Worm (Caenorhabditis elegans): ENCODE data around the gene fbxa-1.

The fbxa-1 gene

DNA sequence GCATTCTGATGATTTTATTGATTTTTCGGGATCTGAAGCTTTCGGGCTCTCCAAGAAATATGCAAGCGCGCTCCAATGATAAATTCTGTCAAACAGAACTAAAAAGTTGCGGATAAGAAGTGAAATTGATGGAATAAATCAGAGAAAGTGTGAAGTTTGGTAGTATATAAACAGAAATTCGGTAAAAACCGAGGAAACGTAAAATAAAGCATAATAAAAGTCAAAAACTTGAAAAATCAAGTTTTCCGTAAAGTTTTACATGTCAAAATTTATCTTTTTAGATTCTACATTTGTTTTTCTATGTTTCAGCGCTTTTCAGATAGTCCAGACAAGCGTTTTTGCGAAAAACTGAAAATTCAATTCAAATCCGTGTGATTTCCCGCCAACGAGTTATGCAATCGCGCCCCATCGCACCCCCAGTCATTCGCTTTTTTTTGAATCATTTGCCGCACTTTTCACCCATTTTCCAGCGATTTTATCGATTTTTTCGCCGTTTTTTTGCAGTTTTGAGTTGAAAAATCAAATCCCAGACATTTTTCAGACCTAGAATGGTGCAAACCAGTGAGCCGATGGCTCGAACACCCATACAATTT, 23.2 kb upstream of the fbxa-1 start, which contains the start of the genes Y54F10BM.13 and ppm-1.D:
Gene Y54F10BM.13 (minus strand): TSS at position 51 of the 593 bp plus-strand sequence.
Gene ppm-1.D (plus strand): TSS at position 540 of the 593 bp plus-strand sequence.
- TF ChIP-seq hmg-1.1 (GFP tag; IDR thresholded peaks at IDR 0.05) (0 out of 2 replicates have a peak, but pooled peaks have one; percentile 42), zip-2 (tag; optimal IDR thresholded peaks at IDR 0.05) (no peak), ZK546.5 (tag; optimal IDR thresholded peaks at IDR 0.05) (no peak), Y48G9A.11 (GFP tag; IDR thresholded peaks at IDR 0.05) (peak; percentile 43; the same call in 1 of the 2 replicates), snpc-4 (tag; optimal IDR thresholded peaks at IDR 0.05) (no peak), dpl-1 (GFP tag; optimal IDR thresholded peaks at IDR 0.05) (peak; percentile 85), lin-38 (GFP tag; IDR thresholded peaks at IDR 0.05) (peak; percentile 92), zfp-2 (tag; optimal IDR thresholded peaks at IDR 0.05) (no peak), T20F7.1 (GFP tag; optimal IDR thresholded peaks at IDR 0.05) (no peak), nhr-28 (tag; optimal IDR thresholded peaks at IDR 0.05) (no peak), nhr-42 (GFP tag; IDR thresholded peaks at IDR 0.05) (no peak), nhr-102 (tag; optimal IDR thresholded peaks at IDR 0.05) (no peak), attf-4 (tag; optimal IDR thresholded peaks at IDR 0.05) (no peak), hlh-11 (tag; optimal IDR thresholded peaks at IDR 0.05) (no peak), set-16 (GFP tag; IDR thresholded peaks at IDR 0.05) (no peak), sdz-12 (GFP tag; optimal IDR thresholded peaks at IDR 0.05) (no peak), hlh-30 (tag; optimal IDR thresholded peaks at IDR 0.05; ENCODE audit: insufficient read depth) (peak; percentile 29), F49E8.2 (tag; optimal IDR thresholded peaks at IDR 0.05; ENCODE audit: borderline replicate concordance) (no peak), mdt-29 (GFP tag; IDR thresholded peaks at IDR 0.05) (no peak), lin-15B (tag; optimal IDR thresholded peaks at IDR 0.05) (no peak), nhr-10 (tag; optimal IDR thresholded peaks at IDR 0.05) (no peak), ztf-11 (tag; optimal IDR thresholded peaks at IDR 0.05) (no peak), lsy-2 (tag; optimal IDR thresholded peaks at IDR 0.05) (peak in 1 of 2 experiments; percentile 21), ctbp-1 (GFP tag; IDR thresholded peaks at IDR 0.05) (no peak), spr-1 (tag; optimal IDR thresholded peaks at IDR 0.05) (no peak)

DNA sequence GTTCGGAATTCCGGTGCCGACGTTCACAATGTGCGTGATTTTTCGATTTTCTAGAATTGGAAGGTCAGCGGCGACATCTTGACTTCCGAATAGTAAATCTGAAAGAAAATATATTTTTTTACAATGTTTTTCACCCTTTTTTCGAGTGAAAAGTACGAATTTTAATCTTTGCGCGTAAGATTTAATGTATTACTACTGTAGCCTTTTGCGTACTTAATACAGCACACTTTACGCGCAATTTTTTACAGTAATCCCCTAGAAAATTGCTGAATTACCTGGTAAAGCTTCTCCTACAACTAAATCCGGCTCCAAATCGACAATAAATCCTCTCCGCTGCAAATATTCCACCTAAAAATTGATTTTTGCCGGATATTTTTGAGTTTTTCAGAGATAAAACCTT, 22.5 kb upstream of the fbxa-1 start:
- no peak for TF ChIP-seq daf-16 (GFP tag; optimal IDR thresholded peaks at IDR 0.05)
- no peak for TF ChIP-seq daf-16 (tag; optimal IDR thresholded peaks at IDR 0.05)
- no peak for TF ChIP-seq lin-39 (tag; optimal IDR thresholded peaks at IDR 0.05)
- TF ChIP-seq mxl-3 (GFP tag; optimal IDR thresholded peaks at IDR 0.05), result no peak
- TF ChIP-seq lin-38 (GFP tag; IDR thresholded peaks at IDR 0.05), result no peak

DNA sequence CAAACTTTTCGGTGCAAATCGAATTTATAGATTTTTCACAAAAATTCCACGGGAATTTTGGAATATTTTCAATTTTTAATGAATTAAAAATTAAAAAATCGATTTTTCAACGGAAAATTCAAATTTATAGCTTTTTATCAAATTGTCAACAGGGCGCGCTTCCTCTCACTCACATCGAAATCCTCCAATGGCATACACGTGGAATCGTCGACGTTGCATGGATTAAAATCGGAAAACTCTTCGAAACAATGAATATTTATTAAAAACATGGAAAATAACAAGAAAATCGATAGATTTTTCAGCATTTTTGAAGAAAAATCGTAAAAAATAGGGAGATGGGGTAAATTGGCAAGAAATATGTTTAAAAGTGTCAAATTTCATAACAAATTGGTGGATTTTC, 21.4 kb upstream of the fbxa-1 start, which contains the start of gene Y54F10BM.12:
Gene Y54F10BM.12 (minus strand): TSS at position 344 of the 400 bp plus-strand sequence.
- TF ChIP-seq nhr-11 (tag; optimal IDR thresholded peaks at IDR 0.05), result no peak
- no peak for TF ChIP-seq fkh-10 (GFP tag; optimal IDR thresholded peaks at IDR 0.05)
- TF ChIP-seq unc-62 (GFP tag; optimal IDR thresholded peaks at IDR 0.05 in 1 of 2), result peak in 1 of 2 experiments; percentile 94
- TF ChIP-seq unc-62 (tag; optimal IDR thresholded peaks at IDR 0.05), result no peak
- no peak for TF ChIP-seq lim-7 (GFP tag; IDR thresholded peaks at IDR 0.05)

DNA sequence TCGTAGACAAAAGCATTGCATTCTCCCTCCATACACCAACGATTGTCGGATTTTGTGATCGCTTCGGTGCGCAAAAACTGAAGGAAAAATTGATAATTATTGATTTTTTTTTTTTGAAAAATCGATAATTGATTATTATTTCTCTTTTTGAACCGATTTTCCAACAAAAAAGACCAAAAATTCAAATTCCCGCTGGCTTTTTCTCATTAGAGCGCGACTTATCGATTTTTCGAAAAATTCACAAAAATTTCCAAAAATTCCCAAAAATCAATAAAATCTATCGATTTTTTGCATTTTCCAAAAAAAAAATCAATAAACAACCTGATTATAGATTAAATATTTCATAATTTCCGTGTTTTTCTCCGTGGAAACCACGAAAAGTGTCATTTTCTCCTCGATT, 20.7 kb upstream of the fbxa-1 start:
- TF ChIP-seq ceh-28 (tag; optimal IDR thresholded peaks at IDR 0.05) (peak; percentile 85), unc-62 (GFP tag; optimal IDR thresholded peaks at IDR 0.05 in 1 of 2) (peak in 1 of 2 experiments; percentile 61), unc-62 (tag; optimal IDR thresholded peaks at IDR 0.05) (no peak), ZK337.2 (GFP tag; IDR thresholded peaks at IDR 0.05) (no peak)

Measured in whole organism, L4 larva.